Fruit fly (Drosophila melanogaster): ENCODE results near the gene Ir68a.

- TF ChIP-seq vnd (GFP tag; IDR thresholded peaks at IDR 0.05; ENCODE audit: partially characterized antibody) (no peak), insv (GFP tag; optimal IDR thresholded peaks at IDR 0.05) (no peak), ci (GFP tag; IDR thresholded peaks at IDR 0.05) (no peak), run (tag; optimal IDR thresholded peaks at IDR 0.05) (no peak), CkIIα-i1 (GFP tag; IDR thresholded peaks at IDR 0.05) (no peak), CG1832 (GFP tag; optimal IDR thresholded peaks at IDR 0.05) (no peak), CG43689 (GFP tag; IDR thresholded peaks at IDR 0.05) (no peak), D (optimal IDR thresholded peaks at IDR 0.05) (no peak), D (GFP tag; optimal IDR thresholded peaks at IDR 0.05) (no peak), CG2678 (tag; optimal IDR thresholded peaks at IDR 0.05) (no peak), fd64A (GFP tag; optimal IDR thresholded peaks at IDR 0.05) (no peak)
Measured at dm6 chr3L:11203820-11204449, 32.1 kb downstream of the Ir68a start.

Measured in whole organism, embryonic.